Fruit fly (Drosophila melanogaster): Measurements from ENCODE around the gene Reps.
A peak's percentile ranks its signal among the peaks of the same experiment; 100 is the strongest.

Gene Reps

dm6 chr2L:11081337-11081736 lies 25.1 kb downstream of the Reps start, which contains the start of gene AstC:
TSS of gene AstC (minus strand) at chr2L:11081399.
- no peak for TF ChIP-seq Ets98B (GFP tag; IDR thresholded peaks at IDR 0.05)
- no peak for TF ChIP-seq Pif1B (GFP tag; optimal IDR thresholded peaks at IDR 0.05)
- TF ChIP-seq gl (tag; optimal IDR thresholded peaks at IDR 0.05), result no peak

- TF ChIP-seq gl (tag; optimal IDR thresholded peaks at IDR 0.05) (no peak), Ets98B (GFP tag; IDR thresholded peaks at IDR 0.05) (no peak), rn (GFP tag; IDR thresholded peaks at IDR 0.05) (no peak), CG15710 (tag; optimal IDR thresholded peaks at IDR 0.05) (no peak)
Measured at dm6 chr2L:11075114-11075513, 31.3 kb downstream of the Reps start, which contains the start of gene CG43725. TSS of gene CG43725 (plus strand) at chr2L:11075513.

- TF ChIP-seq Pif1A (GFP tag; optimal IDR thresholded peaks at IDR 0.05), result peak; percentile 8
- TF ChIP-seq CG9948 (tag; optimal IDR thresholded peaks at IDR 0.05), result peak; percentile 50
- peak; percentile 58 for TF ChIP-seq CG14655 (GFP tag; optimal IDR thresholded peaks at IDR 0.05)
- TF ChIP-seq CG15710 (tag; optimal IDR thresholded peaks at IDR 0.05), result peak; percentile 59
- TF ChIP-seq CG8301 (tag; optimal IDR thresholded peaks at IDR 0.05), result peak; percentile 62
- TF ChIP-seq EcR (GFP tag; optimal IDR thresholded peaks at IDR 0.05), result no peak
- peak; percentile 9 for TF ChIP-seq CG17806 (tag; optimal IDR thresholded peaks at IDR 0.05)
- peak; percentile 48 for TF ChIP-seq CG8159 (tag; optimal IDR thresholded peaks at IDR 0.05)
- no peak for TF ChIP-seq Pif1B (GFP tag; optimal IDR thresholded peaks at IDR 0.05)
- TF ChIP-seq CG12605 (GFP tag; IDR thresholded peaks at IDR 0.05), result no peak
- peak; percentile 54 for TF ChIP-seq CG34367 (tag; optimal IDR thresholded peaks at IDR 0.05)
- TF ChIP-seq D1 (tag; optimal IDR thresholded peaks at IDR 0.05), result no peak
Measured at dm6 chr2L:11073947-11074346, 32.5 kb downstream of the Reps start.

dm6 chr2L:11072880-11073279 lies 33.6 kb downstream of the Reps start:
- TF ChIP-seq CG34367 (tag; optimal IDR thresholded peaks at IDR 0.05) (peak; percentile 33), CG12605 (GFP tag; IDR thresholded peaks at IDR 0.05) (no peak), CG14655 (GFP tag; optimal IDR thresholded peaks at IDR 0.05) (peak; percentile 66), CG17806 (tag; optimal IDR thresholded peaks at IDR 0.05) (peak; percentile 40), CG8159 (tag; optimal IDR thresholded peaks at IDR 0.05) (peak; percentile 15), CG8301 (tag; optimal IDR thresholded peaks at IDR 0.05) (peak; percentile 55), Pif1B (GFP tag; optimal IDR thresholded peaks at IDR 0.05) (no peak), Pif1A (GFP tag; optimal IDR thresholded peaks at IDR 0.05) (no peak), CG15710 (tag; optimal IDR thresholded peaks at IDR 0.05) (peak; percentile 21), fd96Ca (GFP tag; IDR thresholded peaks at IDR 0.05) (no peak), CG10348 (GFP tag; IDR thresholded peaks at IDR 0.05) (no peak), CG9948 (tag; optimal IDR thresholded peaks at IDR 0.05) (peak; percentile 56), rn (GFP tag; IDR thresholded peaks at IDR 0.05) (no peak)

DNA sequence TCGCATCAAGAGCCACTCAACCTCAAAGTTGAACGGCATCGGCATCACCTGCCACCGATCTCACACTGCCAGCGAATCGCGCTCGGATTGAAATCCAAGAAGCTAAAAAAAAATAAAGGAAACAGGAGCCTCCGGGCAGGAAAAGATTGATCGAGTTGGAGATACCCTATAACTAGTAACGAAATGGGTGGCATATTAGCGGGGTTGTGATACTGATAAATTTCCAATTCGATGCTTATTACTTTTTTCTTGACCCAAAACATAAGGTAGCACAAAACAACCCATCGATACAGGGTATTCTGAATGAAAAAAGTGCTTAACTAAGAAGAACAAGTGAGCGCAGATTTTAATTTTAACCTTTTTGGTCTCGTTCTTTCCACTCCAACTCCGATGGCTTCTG lies 34.2 kb downstream of the Reps start:
- peak; percentile 35 for TF ChIP-seq D1 (tag; optimal IDR thresholded peaks at IDR 0.05)
- TF ChIP-seq CG17806 (tag; optimal IDR thresholded peaks at IDR 0.05), result peak; percentile 81
- peak; percentile 61; the same call in 2 of the 3 replicates for TF ChIP-seq fd96Ca (GFP tag; IDR thresholded peaks at IDR 0.05)
- peak; percentile 79 for TF ChIP-seq CG9948 (tag; optimal IDR thresholded peaks at IDR 0.05)
- TF ChIP-seq CG8159 (tag; optimal IDR thresholded peaks at IDR 0.05), result peak; percentile 78
- peak; percentile 23 for TF ChIP-seq Snoo (tag; optimal IDR thresholded peaks at IDR 0.05)
- TF ChIP-seq CG15710 (tag; optimal IDR thresholded peaks at IDR 0.05), result peak; percentile 78
- TF ChIP-seq CG8301 (tag; optimal IDR thresholded peaks at IDR 0.05), result peak; percentile 67
- TF ChIP-seq Pif1A (GFP tag; optimal IDR thresholded peaks at IDR 0.05), result peak; percentile 82
- no peak for TF ChIP-seq CG32121 (GFP tag; IDR thresholded peaks at IDR 0.05)
- TF ChIP-seq EcR (GFP tag; optimal IDR thresholded peaks at IDR 0.05), result peak; percentile 63
- no peak for TF ChIP-seq CG12605 (GFP tag; IDR thresholded peaks at IDR 0.05)
- TF ChIP-seq CG4496 (GFP tag; IDR thresholded peaks at IDR 0.05), result peak; percentile 68; the same call in 2 of the 3 replicates
- peak; percentile 76 for TF ChIP-seq CG14655 (GFP tag; optimal IDR thresholded peaks at IDR 0.05)
- peak; percentile 71 for TF ChIP-seq Pif1B (GFP tag; optimal IDR thresholded peaks at IDR 0.05)
- TF ChIP-seq gl (tag; optimal IDR thresholded peaks at IDR 0.05), result peak; percentile 57
- no peak for TF ChIP-seq Ets98B (GFP tag; IDR thresholded peaks at IDR 0.05)
- peak; percentile 75 for TF ChIP-seq CG34367 (tag; optimal IDR thresholded peaks at IDR 0.05)
- peak; percentile 23 for TF ChIP-seq CG13204 (GFP tag; optimal IDR thresholded peaks at IDR 0.05)
- TF ChIP-seq rn (GFP tag; IDR thresholded peaks at IDR 0.05), result no peak
- TF ChIP-seq CG10348 (GFP tag; IDR thresholded peaks at IDR 0.05), result no peak

DNA sequence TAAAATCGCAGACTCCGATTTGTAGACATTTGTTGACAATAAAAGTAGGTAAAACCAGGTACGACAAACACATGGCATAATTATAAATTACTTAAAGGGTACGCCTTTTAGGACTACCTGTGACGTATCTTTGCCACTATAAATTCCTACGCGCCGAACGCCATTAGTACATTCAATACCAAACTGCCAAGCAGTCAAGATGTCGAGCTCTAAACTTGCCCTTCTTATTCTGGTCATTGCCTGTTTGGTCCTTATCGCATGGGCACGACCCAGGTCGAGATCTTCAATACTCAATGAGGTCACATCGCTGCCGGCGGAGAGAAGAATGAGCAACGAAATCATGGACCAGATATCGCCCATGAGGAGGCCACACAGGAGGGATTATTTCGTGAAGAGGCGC lies 35.6 kb downstream of the Reps start, which contains the start of gene CG14915:
TSS of gene CG14915 (plus strand) at position 166 of the 400 bp plus-strand sequence.
- no peak for TF ChIP-seq CG15710 (tag; optimal IDR thresholded peaks at IDR 0.05)
- no peak for TF ChIP-seq CG34367 (tag; optimal IDR thresholded peaks at IDR 0.05)
- TF ChIP-seq Pif1A (GFP tag; optimal IDR thresholded peaks at IDR 0.05), result no peak
- TF ChIP-seq CG8301 (tag; optimal IDR thresholded peaks at IDR 0.05), result no peak
- TF ChIP-seq CG12605 (GFP tag; IDR thresholded peaks at IDR 0.05), result no peak
- no peak for TF ChIP-seq D1 (tag; optimal IDR thresholded peaks at IDR 0.05)
- TF ChIP-seq gl (tag; optimal IDR thresholded peaks at IDR 0.05), result no peak
- TF ChIP-seq CG17806 (tag; optimal IDR thresholded peaks at IDR 0.05), result no peak
- no peak for TF ChIP-seq CG4496 (GFP tag; IDR thresholded peaks at IDR 0.05)

DNA sequence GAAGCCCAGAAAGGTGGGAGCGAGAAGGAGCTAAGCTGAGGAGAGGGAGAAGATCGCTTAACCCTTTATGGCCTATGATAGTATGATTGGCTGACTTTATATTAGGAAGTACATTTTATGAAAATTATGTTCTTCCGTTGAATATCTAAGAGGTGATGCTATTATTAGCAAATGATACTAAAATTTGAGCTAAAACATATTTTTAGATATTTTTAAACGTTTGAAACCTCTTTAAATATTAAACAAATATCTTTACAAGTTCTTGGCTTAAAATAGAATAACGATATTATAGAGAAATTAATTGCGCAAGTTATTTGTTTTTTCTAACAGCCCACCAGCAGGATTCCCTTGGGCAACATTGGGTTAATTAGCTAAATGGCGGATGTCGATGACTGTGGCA lies 37.0 kb downstream of the Reps start:
- TF ChIP-seq D1 (tag; optimal IDR thresholded peaks at IDR 0.05) (peak; percentile 55), CG15710 (tag; optimal IDR thresholded peaks at IDR 0.05) (peak; percentile 80), Pif1B (GFP tag; optimal IDR thresholded peaks at IDR 0.05) (peak; percentile 32), CG14655 (GFP tag; optimal IDR thresholded peaks at IDR 0.05) (peak; percentile 88), CG8159 (tag; optimal IDR thresholded peaks at IDR 0.05) (peak; percentile 85), CG34367 (tag; optimal IDR thresholded peaks at IDR 0.05) (peak; percentile 77), CG17806 (tag; optimal IDR thresholded peaks at IDR 0.05) (peak; percentile 77), gl (tag; optimal IDR thresholded peaks at IDR 0.05) (peak; percentile 42), CG9948 (tag; optimal IDR thresholded peaks at IDR 0.05) (peak; percentile 86), CG8301 (tag; optimal IDR thresholded peaks at IDR 0.05) (peak; percentile 76), rn (GFP tag; IDR thresholded peaks at IDR 0.05) (no peak), CG13204 (GFP tag; optimal IDR thresholded peaks at IDR 0.05) (no peak), CG12605 (GFP tag; IDR thresholded peaks at IDR 0.05) (no peak), EcR (GFP tag; optimal IDR thresholded peaks at IDR 0.05) (no peak), Pif1A (GFP tag; optimal IDR thresholded peaks at IDR 0.05) (peak; percentile 62)

All from whole organism, pupa.